Fruit fly (Drosophila melanogaster) whole organism, embryonic: ENCODE data around the gene Takl2.

Experiments
- CG1024 ChIP-seq: fragments of 200-800 bp; sonication (Bioruptor generic); IDR thresholded peaks from 2 replicates; pipeline ENCODE4 v1.3.6; 2022; ENCODE audit warnings: missing biosample characterization, missing genetic modification characterization
- CG11504 ChIP-seq: fragments of 200-800 bp; sonication (Bioruptor generic); optimal IDR thresholded peaks from 3 replicates; lab custom pipeline; 2019; ENCODE audit warnings: missing biosample characterization, mild to moderate bottlenecking, missing genetic modification characterization, moderate library complexity
- CG1233 ChIP-seq: fragments of 200-800 bp; sonication (Bioruptor generic); optimal IDR thresholded peaks from 4 replicates; lab custom pipeline; 2018; ENCODE audit warnings: missing biosample characterization, mild to moderate bottlenecking, missing genetic modification characterization
- CG12659 ChIP-seq: fragments of 200-800 bp; sonication (Bioruptor generic); optimal IDR thresholded peaks from 3 replicates; lab custom pipeline; 2017; ENCODE audit warnings: mild to moderate bottlenecking, missing biosample characterization, missing genetic modification reagents, missing genetic modification characterization
- CG13296 ChIP-seq: fragments of 200-800 bp; sonication (Bioruptor generic); optimal IDR thresholded peaks from 3 replicates; lab custom pipeline; 2018; ENCODE audit warnings: missing biosample characterization, mild to moderate bottlenecking, missing genetic modification characterization
- CG14860 ChIP-seq: fragments of 200-800 bp; sonication (Bioruptor generic); IDR thresholded peaks from 3 replicates; pipeline ENCODE4 v1.3.6; 2022; ENCODE audit warnings: missing biosample characterization, missing genetic modification characterization; ENCODE audit not compliant: partially characterized antibody
- CG14965 ChIP-seq: fragments of 200-800 bp; sonication (Bioruptor generic); optimal IDR thresholded peaks from 2 replicates; lab custom pipeline; 2016; ENCODE audit warnings: missing biosample characterization, missing genetic modification characterization, borderline replicate concordance
- CG15514 ChIP-seq: fragments of 200-800 bp; sonication (Bioruptor generic); optimal IDR thresholded peaks from 3 replicates; lab custom pipeline; 2017; ENCODE audit warnings: missing biosample characterization, missing genetic modification characterization, mild to moderate bottlenecking, moderate library complexity, missing genetic modification reagents
- CG15601 ChIP-seq: fragments of 200-800 bp; sonication (Bioruptor generic); optimal IDR thresholded peaks from 3 replicates; lab custom pipeline; 2019; ENCODE audit warnings: missing biosample characterization, mild to moderate bottlenecking, missing genetic modification characterization, moderate library complexity
- CG2199 ChIP-seq: fragments of 200-800 bp; sonication (Bioruptor generic); IDR thresholded peaks from 3 replicates; pipeline ENCODE4 v1.3.6; 2022; ENCODE audit warnings: missing biosample characterization, missing genetic modification characterization
- CG30403 ChIP-seq: fragments of 200-800 bp; sonication (Bioruptor generic); optimal IDR thresholded peaks from 3 replicates; lab custom pipeline; 2016; ENCODE audit warnings: missing biosample characterization, missing genetic modification characterization
- CG34376 ChIP-seq: fragments of 200-800 bp; sonication (Bioruptor generic); optimal IDR thresholded peaks from 2 replicates; lab custom pipeline; 2018; ENCODE audit warnings: missing biosample characterization, mild to moderate bottlenecking, missing genetic modification characterization
- CG4328 ChIP-seq: fragments of 200-800 bp; sonication (Bioruptor generic); optimal IDR thresholded peaks from 3 replicates; lab custom pipeline; 2017; ENCODE audit warnings: missing biosample characterization, missing genetic modification reagents, missing genetic modification characterization
- CG6765 ChIP-seq: fragments of 200-800 bp; sonication (Bioruptor generic); optimal IDR thresholded peaks from 3 replicates; lab custom pipeline; 2017; ENCODE audit warnings: missing biosample characterization, mild to moderate bottlenecking, missing genetic modification characterization
- CG6813 ChIP-seq: fragments of 200-800 bp; sonication (Bioruptor generic); optimal IDR thresholded peaks from 2 replicates; lab custom pipeline; 2017; ENCODE audit warnings: missing biosample characterization, missing genetic modification characterization, mild to moderate bottlenecking, moderate library complexity, missing genetic modification reagents
- CG7987 ChIP-seq: fragments of 200-800 bp; sonication (Bioruptor generic); optimal IDR thresholded peaks from 2 replicates; lab custom pipeline; 2018; ENCODE audit warnings: missing biosample characterization, mild to moderate bottlenecking, missing genetic modification characterization, moderate library complexity
- CG8281 ChIP-seq: fragments of 200-800 bp; sonication (Bioruptor generic); optimal IDR thresholded peaks from 2 replicates; lab custom pipeline; 2018; ENCODE audit warnings: missing biosample characterization, mild to moderate bottlenecking, missing genetic modification characterization, moderate library complexity
- CG8388 ChIP-seq: fragments of 200-800 bp; sonication (Bioruptor generic); optimal IDR thresholded peaks from 2 replicates; lab custom pipeline; 2019; ENCODE audit warnings: missing biosample characterization, mild to moderate bottlenecking, missing genetic modification characterization, moderate library complexity
- E2f1 ChIP-seq: fragments of 200-800 bp; sonication (Bioruptor generic); IDR thresholded peaks from 2 replicates; pipeline ENCODE4 v1.3.6; 2022; ENCODE audit warnings: missing biosample characterization, missing genetic modification characterization
- Ets65A ChIP-seq: fragments of 200-800 bp; sonication (Bioruptor generic); peaks from one replicate; lab custom pipeline; 2016; ENCODE audit warnings: missing biosample characterization, missing genetic modification characterization
- Fer1 ChIP-seq: fragments of 200-800 bp; sonication (Bioruptor generic); optimal IDR thresholded peaks from 2 replicates; lab custom pipeline; 2017; ENCODE audit warnings: missing biosample characterization, mild to moderate bottlenecking, missing genetic modification characterization
- MTF-1 ChIP-seq: fragments of 200-800 bp; sonication (Bioruptor generic); optimal IDR thresholded peaks from 2 replicates; lab custom pipeline; 2018; ENCODE audit warnings: missing biosample characterization, mild to moderate bottlenecking, missing genetic modification characterization, borderline replicate concordance
- Pdp1 ChIP-seq, 2 experiments: fragments of 200-800 bp; sonication (Bioruptor generic); optimal IDR thresholded peaks; 3 replicates each; lab custom pipeline; 2016; ENCODE audit warnings: missing biosample characterization in 2 of 2, missing genetic modification characterization in 2 of 2, mild to moderate bottlenecking in 1 of 2, moderate library complexity in 1 of 2
- ase ChIP-seq: fragments of 200-800 bp; sonication (Bioruptor generic); IDR thresholded peaks from 3 replicates; pipeline ENCODE4 v1.3.6; 2022; ENCODE audit warnings: missing biosample characterization, missing genetic modification characterization
- br ChIP-seq: fragments of >200 bp; optimal IDR thresholded peaks from 2 replicates; lab custom pipeline; 2017
- dmrt99B ChIP-seq: fragments of 200-800 bp; sonication (Bioruptor generic); optimal IDR thresholded peaks from 2 replicates; lab custom pipeline; 2018; ENCODE audit warnings: missing biosample characterization, mild to moderate bottlenecking, missing genetic modification characterization, moderate library complexity
- lilli ChIP-seq: fragments of 200-800 bp; sonication (Bioruptor generic); optimal IDR thresholded peaks from 3 replicates; lab custom pipeline; 2016; ENCODE audit warnings: missing biosample characterization, missing genetic modification characterization
- lola ChIP-seq, 3 experiments: fragments of >200 bp in 2 of 3; fragments of 200-800 bp in 1 of 3; sonication (Bioruptor generic) in 1 of 3; optimal IDR thresholded peaks; 2 replicates each; lab custom pipeline; 2017 to 2019; ENCODE audit warnings: missing biosample characterization in 3 of 3, missing genetic modification characterization in 3 of 3, mild to moderate bottlenecking in 1 of 3, moderate library complexity in 1 of 3
- oc ChIP-seq: fragments of 200-800 bp; sonication (Bioruptor generic); optimal IDR thresholded peaks from 2 replicates; lab custom pipeline; 2018; ENCODE audit warnings: missing biosample characterization, mild to moderate bottlenecking, missing genetic modification characterization, moderate library complexity
- odd ChIP-seq: fragments of 200-800 bp; sonication (Bioruptor generic); optimal IDR thresholded peaks from 2 replicates; lab custom pipeline; 2017; ENCODE audit warnings: missing biosample characterization, mild to moderate bottlenecking, missing genetic modification characterization
- ro ChIP-seq: fragments of 200-800 bp; sonication (Bioruptor generic); IDR thresholded peaks from 2 replicates; pipeline ENCODE4 v1.3.6; 2022; ENCODE audit warnings: missing biosample characterization, missing genetic modification characterization
- run ChIP-seq: fragments of 200-800 bp; sonication (Bioruptor generic); optimal IDR thresholded peaks from 3 replicates; lab custom pipeline; 2018; ENCODE audit warnings: missing biosample characterization, mild to moderate bottlenecking, missing genetic modification characterization
- sens ChIP-seq: fragments of 200-800 bp; sonication (Bioruptor generic); peaks from one replicate; lab custom pipeline; 2016; ENCODE audit warnings: missing biosample characterization, missing genetic modification characterization
- so ChIP-seq: fragments of 200-800 bp; sonication (Bioruptor generic); IDR thresholded peaks from 3 replicates; pipeline ENCODE4 v1.3.6; 2022; ENCODE audit warnings: missing biosample characterization, missing genetic modification characterization
- ssp ChIP-seq: fragments of 200-800 bp; sonication (Bioruptor generic); IDR thresholded peaks from 2 replicates; pipeline ENCODE4 v1.3.6; 2022; ENCODE audit warnings: missing biosample characterization, missing genetic modification characterization
- sug ChIP-seq: fragments of 200-800 bp; optimal IDR thresholded peaks from 2 replicates; lab custom pipeline; 2019; ENCODE audit warnings: missing biosample characterization, mild to moderate bottlenecking, missing genetic modification characterization, moderate library complexity
- tin ChIP-seq: fragments of 200-800 bp; sonication (Bioruptor generic); optimal IDR thresholded peaks from 3 replicates; lab custom pipeline; 2016; ENCODE audit warnings: missing biosample characterization, missing genetic modification characterization
- twi ChIP-seq: fragments of 200-800 bp; optimal IDR thresholded peaks from 2 replicates; lab custom pipeline; 2019; ENCODE audit warnings: missing biosample characterization, mild to moderate bottlenecking, missing genetic modification characterization, moderate library complexity
- z ChIP-seq: fragments of 200-800 bp; sonication (Bioruptor generic); IDR thresholded peaks from 3 replicates; pipeline ENCODE4 v1.3.6; 2022; ENCODE audit warnings: missing biosample characterization, missing genetic modification characterization

Gene Takl2

dm6 chr3R:22768633-22769032 is 35.0 kb upstream of the Takl2 start, which contains the start of gene CG43091:
Gene CG43091, minus strand, starts transcription at chr3R:22768733.
- TF ChIP-seq lilli (GFP tag; lab: Kevin White, UChicago) (no peak), sens (GFP tag; lab: Kevin White, UChicago) (peak; percentile 37)

dm6 chr3R:22767599-22767998 is 33.9 kb upstream of the Takl2 start, which contains the start of gene CG13841:
Gene CG13841, minus strand, starts transcription at chr3R:22767699.
- TF ChIP-seq sens (GFP tag; lab: Kevin White, UChicago) (peak; percentile 38), lola (GFP tag; optimal IDR thresholded peaks at IDR 0.05; lab: Kevin White, UChicago) (no peak), CG1024 (GFP tag; lab: Robert Waterston, UW) (no peak), ro (no peak), ssp (GFP tag; lab: Robert Waterston, UW) (no peak), CG2199 (GFP tag; lab: Robert Waterston, UW) (no peak), run (tag; lab: Kevin White, UChicago) (no peak), twi (tag; lab: Kevin White, UChicago) (no peak)
- TF ChIP-seq, all 482 proteins: peak for 1

dm6 chr3R:22766072-22766471 is 32.4 kb upstream of the Takl2 start, which contains the start of gene Nepl15:
Gene Nepl15, minus strand, starts transcription at chr3R:22766172.
- TF ChIP-seq tin (GFP tag; lab: Kevin White, UChicago) (no peak), Ets65A (GFP tag; lab: Kevin White, UChicago) (peak; percentile 23)

- TF ChIP-seq CG14860: no peak
- TF ChIP-seq CG34376: peak; percentile 46
These were observed 29.9 kb upstream of the Takl2 start, which contains the start of gene Nepl14 for dm6 chr3R:22763587-22763986. Gene Nepl14, minus strand, starts transcription at chr3R:22763711.

- TF ChIP-seq CG34376: peak; percentile 52
- TF ChIP-seq br (lab: Kevin White, UChicago): no peak
- TF ChIP-seq CG4328 (GFP tag; lab: Kevin White, UChicago): no peak
- no peak for TF ChIP-seq CG15601 (tag; lab: Kevin White, UChicago)
- no peak for TF ChIP-seq CG15514 (GFP tag; lab: Kevin White, UChicago)
- TF ChIP-seq sug (tag; lab: Kevin White, UChicago): peak; percentile 0
- no peak for TF ChIP-seq ase (GFP tag; lab: Robert Waterston, UW)
- no peak for TF ChIP-seq odd (GFP tag; lab: Kevin White, UChicago)
- TF ChIP-seq CG1233 (GFP tag; lab: Kevin White, UChicago): no peak
- TF ChIP-seq E2f1 (GFP tag; lab: Robert Waterston, UW): no peak
These were observed 27.3 kb upstream of the Takl2 start, which contains the start of gene Nepl13 for dm6 chr3R:22760988-22761387. Gene Nepl13, minus strand, starts transcription at chr3R:22761076.

dm6 chr3R:22757117-22757516 is 23.5 kb upstream of the Takl2 start:
- TF ChIP-seq CG30403 (GFP tag; lab: Kevin White, UChicago) (no peak), sens (GFP tag; lab: Kevin White, UChicago) (peak; percentile 26), oc (peak; percentile 77), Pdp1 (GFP tag; optimal IDR thresholded peaks at IDR 0.05; lab: Kevin White, UChicago) (peak in 1 of 2 experiments; percentile 78), z (no peak)

dm6 chr3R:22756289-22756688 is 22.6 kb upstream of the Takl2 start:
- TF ChIP-seq CG8388 (GFP tag; lab: Kevin White, UChicago): no peak
- no peak for TF ChIP-seq CG11504
- TF ChIP-seq CG12659 (GFP tag; lab: Kevin White, UChicago): no peak
- no peak for TF ChIP-seq twi (tag; lab: Kevin White, UChicago)
- peak; percentile 63; the same call in 1 of the 3 replicates for TF ChIP-seq so (GFP tag; lab: Robert Waterston, UW)
- TF ChIP-seq CG14965: no peak
- peak; percentile 18 for TF ChIP-seq dmrt99B (tag; lab: Kevin White, UChicago)
- peak; percentile 28 for TF ChIP-seq CG6765
- TF ChIP-seq Fer1 (GFP tag; lab: Kevin White, UChicago): peak; percentile 3
- TF ChIP-seq CG7987 (GFP tag; lab: Kevin White, UChicago): peak; percentile 7
- peak; percentile 43 for TF ChIP-seq CG6813
- TF ChIP-seq CG8281: peak; percentile 6
- TF ChIP-seq CG13296 (GFP tag; lab: Kevin White, UChicago): peak; percentile 25
- peak; percentile 4 for TF ChIP-seq MTF-1 (GFP tag; lab: Kevin White, UChicago)
